Fruit fly (Drosophila melanogaster): ENCODE data around the gene hfp.
A peak's percentile ranks its signal among the peaks of the same experiment; 100 is the strongest.

hfp gene

dm6 chr3L:1548345-1548970, 46.1 kb upstream of the hfp start (continued):
- TF ChIP-seq Abd-B (GFP tag; optimal IDR thresholded peaks at IDR 0.05) (no peak), rgr (GFP tag; optimal IDR thresholded peaks at IDR 0.05) (peak; percentile 74), HLH106 (tag; optimal IDR thresholded peaks at IDR 0.05) (peak; percentile 77), CG32264 (GFP tag; optimal IDR thresholded peaks at IDR 0.05) (peak; percentile 29), br (GFP tag; optimal IDR thresholded peaks at IDR 0.05) (peak; percentile 82), psq (GFP tag; optimal IDR thresholded peaks at IDR 0.05) (peak; percentile 56)

dm6 chr3L:1547117-1547507, 44.7 kb upstream of the hfp start:
- TF ChIP-seq sage (GFP tag; optimal IDR thresholded peaks at IDR 0.05): no peak
- no peak for TF ChIP-seq Rel (GFP tag; optimal IDR thresholded peaks at IDR 0.05)
- peak; percentile 64 for TF ChIP-seq Rel (tag; optimal IDR thresholded peaks at IDR 0.05)
- no peak for TF ChIP-seq sv (GFP tag; optimal IDR thresholded peaks at IDR 0.05)

dm6 chr3L:1546349-1547116, 44.1 kb upstream of the hfp start:
- TF ChIP-seq HLH106 (tag; optimal IDR thresholded peaks at IDR 0.05) (peak; percentile 41), CG9705 (GFP tag; optimal IDR thresholded peaks at IDR 0.05) (no peak), Hnf4 (GFP tag; optimal IDR thresholded peaks at IDR 0.05) (peak; percentile 35), foxo (GFP tag; optimal IDR thresholded peaks at IDR 0.05) (peak in 1 of 2 experiments; percentile 36), Rel (GFP tag; optimal IDR thresholded peaks at IDR 0.05) (no peak), Rel (tag; optimal IDR thresholded peaks at IDR 0.05) (peak; percentile 66), h (GFP tag; optimal IDR thresholded peaks at IDR 0.05) (peak; percentile 11), GATAd (GFP tag; optimal IDR thresholded peaks at IDR 0.05) (no peak), Mio (GFP tag; optimal IDR thresholded peaks at IDR 0.05) (no peak), Myc (optimal IDR thresholded peaks at IDR 0.05) (no peak), OdsH (GFP tag; optimal IDR thresholded peaks at IDR 0.05) (peak; percentile 49), dmrt93B (GFP tag; optimal IDR thresholded peaks at IDR 0.05) (no peak), Dfd (GFP tag; optimal IDR thresholded peaks at IDR 0.05) (no peak), fru (GFP tag; optimal IDR thresholded peaks at IDR 0.05) (peak; percentile 31), rgr (GFP tag; optimal IDR thresholded peaks at IDR 0.05) (peak; percentile 4), pan (optimal IDR thresholded peaks at IDR 0.05) (no peak), Hr83 (GFP tag; optimal IDR thresholded peaks at IDR 0.05; ENCODE audit: poor library complexity, severe bottlenecking) (peak; percentile 68), Dif (GFP tag; optimal IDR thresholded peaks at IDR 0.05; ENCODE audit: partially characterized antibody) (peak; percentile 17), tai (GFP tag; optimal IDR thresholded peaks at IDR 0.05) (no peak), psq (GFP tag; optimal IDR thresholded peaks at IDR 0.05) (peak; percentile 39), Vsx2 (GFP tag; optimal IDR thresholded peaks at IDR 0.05; ENCODE audit: partially characterized antibody) (peak; percentile 87), Jra (GFP tag; optimal IDR thresholded peaks at IDR 0.05) (peak; percentile 70)

dm6 chr3L:1545693-1546329, 43.4 kb upstream of the hfp start, which contains the start of the genes CG32313 and Pcyt1:
Gene CG32313 (minus strand): TSS chr3L:1545743.
Gene Pcyt1 (plus strand): TSS chr3L:1546092.
- TF ChIP-seq psq (GFP tag; optimal IDR thresholded peaks at IDR 0.05): no peak
- TF ChIP-seq Mio (GFP tag; optimal IDR thresholded peaks at IDR 0.05): no peak
- no peak for TF ChIP-seq CG32264 (GFP tag; optimal IDR thresholded peaks at IDR 0.05)
- TF ChIP-seq Vsx2 (GFP tag; optimal IDR thresholded peaks at IDR 0.05; ENCODE audit: partially characterized antibody): no peak
- no peak for TF ChIP-seq sv (GFP tag; optimal IDR thresholded peaks at IDR 0.05)
- no peak for TF ChIP-seq CG9705 (GFP tag; optimal IDR thresholded peaks at IDR 0.05)
- TF ChIP-seq Dfd (GFP tag; optimal IDR thresholded peaks at IDR 0.05): no peak
- TF ChIP-seq Hnf4 (GFP tag; optimal IDR thresholded peaks at IDR 0.05): no peak
- TF ChIP-seq Rel (GFP tag; optimal IDR thresholded peaks at IDR 0.05): no peak
- TF ChIP-seq Rel (tag; optimal IDR thresholded peaks at IDR 0.05): no peak
- TF ChIP-seq rgr (GFP tag; optimal IDR thresholded peaks at IDR 0.05): no peak
- no peak for TF ChIP-seq jim (GFP tag; optimal IDR thresholded peaks at IDR 0.05)
- no peak for TF ChIP-seq lola (GFP tag; optimal IDR thresholded peaks at IDR 0.05)
- TF ChIP-seq Abd-B (GFP tag; optimal IDR thresholded peaks at IDR 0.05): no peak
- TF ChIP-seq brk (GFP tag; optimal IDR thresholded peaks at IDR 0.05): no peak
- no peak for TF ChIP-seq fru (GFP tag; optimal IDR thresholded peaks at IDR 0.05)
- no peak for TF ChIP-seq dsf (GFP tag; optimal IDR thresholded peaks at IDR 0.05; ENCODE audit: borderline replicate concordance)
- TF ChIP-seq Sp1 (GFP tag; optimal IDR thresholded peaks at IDR 0.05): peak; percentile 27
- TF ChIP-seq dl (GFP tag; optimal IDR thresholded peaks at IDR 0.05; ENCODE audit: insufficient read depth in 1 of 2, partially characterized antibody in 2 of 2): no peak
- no peak for TF ChIP-seq woc (GFP tag; optimal IDR thresholded peaks at IDR 0.05)
- TF ChIP-seq Hr78 (GFP tag; optimal IDR thresholded peaks at IDR 0.05): no peak
- TF ChIP-seq br (GFP tag; optimal IDR thresholded peaks at IDR 0.05): peak; percentile 33
- peak; percentile 13 for TF ChIP-seq Jra (GFP tag; optimal IDR thresholded peaks at IDR 0.05)
- TF ChIP-seq tai (GFP tag; optimal IDR thresholded peaks at IDR 0.05): no peak
- TF ChIP-seq N (GFP tag; optimal IDR thresholded peaks at IDR 0.05): no peak
- peak in 1 of 2 experiments; percentile 6 for TF ChIP-seq foxo (GFP tag; optimal IDR thresholded peaks at IDR 0.05)
- no peak for TF ChIP-seq pan (optimal IDR thresholded peaks at IDR 0.05)
- TF ChIP-seq Dif (GFP tag; optimal IDR thresholded peaks at IDR 0.05; ENCODE audit: partially characterized antibody): peak; percentile 81
- no peak for TF ChIP-seq sage (GFP tag; optimal IDR thresholded peaks at IDR 0.05)
- no peak for TF ChIP-seq dmrt93B (GFP tag; optimal IDR thresholded peaks at IDR 0.05)
- no peak for TF ChIP-seq GATAd (GFP tag; optimal IDR thresholded peaks at IDR 0.05)
- no peak for TF ChIP-seq Myc (optimal IDR thresholded peaks at IDR 0.05)
- TF ChIP-seq ey (GFP tag; optimal IDR thresholded peaks at IDR 0.05): no peak
- TF ChIP-seq OdsH (GFP tag; optimal IDR thresholded peaks at IDR 0.05): no peak

All from whole organism, wandering third instar larva.